Fruit fly (Drosophila melanogaster): ENCODE data around the gene Set.

The Set gene

dm6 chr3R:15275158-15275623 lies 11.8 kb downstream of the Set start, which contains the start of the genes Cp190 and CG4338 (continued):
- peak; percentile 60 for TF ChIP-seq vnd (GFP tag; IDR thresholded peaks at IDR 0.05; ENCODE audit: partially characterized antibody)
- TF ChIP-seq CG12942 (GFP tag; optimal IDR thresholded peaks at IDR 0.05): peak; percentile 97
- peak; percentile 92 for TF ChIP-seq Gug (GFP tag; IDR thresholded peaks at IDR 0.05)
- TF ChIP-seq Hr39 (optimal IDR thresholded peaks at IDR 0.05): no peak
- peak; percentile 97 for TF ChIP-seq Spps (tag; optimal IDR thresholded peaks at IDR 0.05)
- peak; percentile 96 for TF ChIP-seq cato (GFP tag; optimal IDR thresholded peaks at IDR 0.05; ENCODE audit: borderline replicate concordance)
- peak; percentile 89 for TF ChIP-seq CG5180 (GFP tag; optimal IDR thresholded peaks at IDR 0.05)
- TF ChIP-seq CG11085 (GFP tag; IDR thresholded peaks at IDR 0.05): peak; percentile 92
- peak; percentile 91 for TF ChIP-seq B-H1 (GFP tag; IDR thresholded peaks at IDR 0.05)
- TF ChIP-seq tap (tag; optimal IDR thresholded peaks at IDR 0.05): peak; percentile 98
- TF ChIP-seq ranshi (GFP tag; IDR thresholded peaks at IDR 0.05): peak; percentile 96
- TF ChIP-seq chn (GFP tag; optimal IDR thresholded peaks at IDR 0.05): peak; percentile 95
- no peak; the same call in none of the 2 replicates for TF ChIP-seq CG4730 (GFP tag; IDR thresholded peaks at IDR 0.05)
- peak; percentile 98 for TF ChIP-seq vvl (GFP tag; IDR thresholded peaks at IDR 0.05)
- peak; percentile 98 for TF ChIP-seq CG17359 (tag; optimal IDR thresholded peaks at IDR 0.05)
- TF ChIP-seq lilli (GFP tag; optimal IDR thresholded peaks at IDR 0.05): peak; percentile 98
- peak; percentile 98 for TF ChIP-seq CG1602 (GFP tag; optimal IDR thresholded peaks at IDR 0.05)
- TF ChIP-seq fd3F (GFP tag; optimal IDR thresholded peaks at IDR 0.05): peak; percentile 98
- peak; percentile 99 for TF ChIP-seq B-H2 (GFP tag; optimal IDR thresholded peaks at IDR 0.05)
- peak in 1 of 2 experiments; percentile 98 for TF ChIP-seq Eip74EF (GFP tag; optimal IDR thresholded peaks at IDR 0.05)
- TF ChIP-seq Blimp-1 (GFP tag; optimal IDR thresholded peaks at IDR 0.05): peak; percentile 97
- no peak for TF ChIP-seq tio (GFP tag; optimal IDR thresholded peaks at IDR 0.05)
- peak; percentile 98 for TF ChIP-seq NfI (GFP tag; optimal IDR thresholded peaks at IDR 0.05)
- peak in 1 of 3 experiments; percentile 99 for TF ChIP-seq lola (GFP tag; optimal IDR thresholded peaks at IDR 0.05)
- peak; percentile 99 for TF ChIP-seq Ssrp (tag; optimal IDR thresholded peaks at IDR 0.05)
- TF ChIP-seq chif (GFP tag; optimal IDR thresholded peaks at IDR 0.05): peak; percentile 84 to 95
- TF ChIP-seq zfh1 (GFP tag; IDR thresholded peaks at IDR 0.05): peak; percentile 96
- TF ChIP-seq CG10274 (GFP tag; optimal IDR thresholded peaks at IDR 0.05): peak; percentile 90
- peak; percentile 95 for TF ChIP-seq CG14441 (GFP tag; IDR thresholded peaks at IDR 0.05)
- TF ChIP-seq Atf6 (GFP tag; IDR thresholded peaks at IDR 0.05): peak; percentile 97
- TF ChIP-seq CG10462 (GFP tag; optimal IDR thresholded peaks at IDR 0.05): peak; percentile 95
- TF ChIP-seq CG3407 (GFP tag; optimal IDR thresholded peaks at IDR 0.05): peak; percentile 96
- TF ChIP-seq gsb (GFP tag; IDR thresholded peaks at IDR 0.05): peak; percentile 92
- peak; percentile 65 for TF ChIP-seq luna (GFP tag; optimal IDR thresholded peaks at IDR 0.05)
- TF ChIP-seq E2f2 (GFP tag; IDR thresholded peaks at IDR 0.05): peak; percentile 85
- TF ChIP-seq Fer2 (tag; optimal IDR thresholded peaks at IDR 0.05): peak; percentile 99
- TF ChIP-seq sens (GFP tag): peak; percentile 99
- TF ChIP-seq CG7372 (GFP tag; IDR thresholded peaks at IDR 0.05): peak; percentile 98
- no peak for TF ChIP-seq h (optimal IDR thresholded peaks at IDR 0.05)
- peak; percentile 98 for TF ChIP-seq Six4 (GFP tag; optimal IDR thresholded peaks at IDR 0.05)
- TF ChIP-seq ro (GFP tag; IDR thresholded peaks at IDR 0.05): peak; percentile 91
- TF ChIP-seq CG10147 (GFP tag; optimal IDR thresholded peaks at IDR 0.05): peak; percentile 98
- TF ChIP-seq abd-A (tag; optimal IDR thresholded peaks at IDR 0.05): no peak
- peak; percentile 99 for TF ChIP-seq CG33557 (GFP tag; optimal IDR thresholded peaks at IDR 0.05)
- TF ChIP-seq ara (GFP tag; IDR thresholded peaks at IDR 0.05): peak; percentile 96
- TF ChIP-seq crc (GFP tag; optimal IDR thresholded peaks at IDR 0.05): peak; percentile 72
- peak; percentile 72 for TF ChIP-seq hb (GFP tag; IDR thresholded peaks at IDR 0.05; ENCODE audit: partially characterized antibody)
- TF ChIP-seq CG9876 (GFP tag; optimal IDR thresholded peaks at IDR 0.05): peak; percentile 66
- TF ChIP-seq ac (GFP tag; optimal IDR thresholded peaks at IDR 0.05): peak; percentile 91
- TF ChIP-seq CG3163 (GFP tag; optimal IDR thresholded peaks at IDR 0.05): peak; percentile 63
- peak; percentile 97 for TF ChIP-seq bcd (GFP tag; optimal IDR thresholded peaks at IDR 0.05)

Measured in whole organism, embryonic.